Worm (Caenorhabditis elegans) whole organism, late embryonic: ENCODE results near the gene col-180.
A peak's percentile ranks its signal among the peaks of the same experiment; 100 is the strongest.

Experiments
- K09A11.1 ChIP-seq: sonication (generic microtip); optimal IDR thresholded peaks from 2 replicates; lab custom pipeline; 2017; ENCODE audit warnings: antibody characterized with exemption, mild to moderate bottlenecking, missing genetic modification characterization, missing compliant biosample characterization; ENCODE audit not compliant: insufficient read depth
- ceh-14 ChIP-seq: sonication (generic microtip); optimal IDR thresholded peaks from 2 replicates; lab custom pipeline; 2016; ENCODE audit warnings: missing genotype, missing genetic modification characterization, missing compliant biosample characterization
- ceh-18 ChIP-seq: sonication (generic microtip); optimal IDR thresholded peaks from 2 replicates; lab custom pipeline; 2016; ENCODE audit warnings: missing genetic modification characterization, missing compliant biosample characterization
- ceh-2 ChIP-seq: sonication (generic microtip); optimal IDR thresholded peaks from 2 replicates; lab custom pipeline; 2016; ENCODE audit warnings: missing genotype, missing genetic modification characterization, missing compliant biosample characterization
- ceh-22 ChIP-seq: sonication (generic microtip); optimal IDR thresholded peaks from 2 replicates; lab custom pipeline; 2017; ENCODE audit warnings: missing biosample characterization, missing genetic modification characterization
- ceh-24 ChIP-seq: sonication (generic microtip); optimal IDR thresholded peaks from 2 replicates; lab custom pipeline; 2016; ENCODE audit warnings: mild to moderate bottlenecking, missing genetic modification characterization, missing compliant biosample characterization
- ceh-31 ChIP-seq: sonication (generic microtip); optimal IDR thresholded peaks from 2 replicates; lab custom pipeline; 2016; ENCODE audit warnings: missing genetic modification characterization, missing compliant biosample characterization
- ceh-45 ChIP-seq: fragments of 200-800 bp; sonication (Bioruptor generic); IDR thresholded peaks from 2 replicates; pipeline ENCODE4 v1.3.6; 2022; ENCODE audit warnings: missing genetic modification reagents, missing genetic modification characterization, missing compliant biosample characterization
- ceh-48 ChIP-seq: sonication (generic microtip); optimal IDR thresholded peaks from 2 replicates; lab custom pipeline; 2016; ENCODE audit warnings: missing genetic modification characterization, inconsistent platforms, missing compliant biosample characterization
- dve-1 ChIP-seq: sonication (generic microtip); optimal IDR thresholded peaks from 2 replicates; lab custom pipeline; 2017; ENCODE audit warnings: antibody characterized with exemption, mild to moderate bottlenecking, missing genetic modification characterization, missing compliant biosample characterization
- elt-2 ChIP-seq: sonication (generic microtip); optimal IDR thresholded peaks from 2 replicates; lab custom pipeline; 2016; ENCODE audit warnings: missing genetic modification reagents, missing genetic modification characterization, missing compliant biosample characterization
- ets-4 ChIP-seq: sonication (generic microtip); optimal IDR thresholded peaks from 2 replicates; lab custom pipeline; 2016; ENCODE audit warnings: missing genetic modification characterization, missing compliant biosample characterization
- fax-1 ChIP-seq: sonication (generic microtip); optimal IDR thresholded peaks from 2 replicates; lab custom pipeline; 2016; ENCODE audit warnings: missing genotype, missing genetic modification characterization, missing compliant biosample characterization
- fkh-10 ChIP-seq: fragments of 150-350 bp; optimal IDR thresholded peaks from 2 replicates; lab custom pipeline; 2014; ENCODE audit warnings: missing biosample characterization, missing genetic modification reagents, missing genetic modification characterization
- fkh-6 ChIP-seq: sonication (generic microtip); optimal IDR thresholded peaks from 2 replicates; lab custom pipeline; 2016; ENCODE audit warnings: missing genetic modification characterization, missing compliant biosample characterization
- gmeb-2 ChIP-seq: sonication (generic microtip); optimal IDR thresholded peaks from 2 replicates; lab custom pipeline; 2016; ENCODE audit warnings: missing genetic modification characterization, inconsistent platforms, missing compliant biosample characterization
- hlh-15 ChIP-seq: sonication (generic microtip); optimal IDR thresholded peaks from 2 replicates; lab custom pipeline; 2016; ENCODE audit warnings: missing genetic modification characterization, missing compliant biosample characterization
- hlh-30 ChIP-seq: sonication (generic microtip); optimal IDR thresholded peaks from 2 replicates; lab custom pipeline; 2017; ENCODE audit warnings: antibody characterized with exemption, missing genetic modification characterization, missing compliant biosample characterization; ENCODE audit not compliant: insufficient read depth
- lim-6 ChIP-seq: sonication (generic microtip); optimal IDR thresholded peaks from 2 replicates; lab custom pipeline; 2016; ENCODE audit warnings: missing genetic modification characterization, missing compliant biosample characterization
- lin-11 ChIP-seq: fragments of 200-800 bp; sonication (Bioruptor generic); optimal IDR thresholded peaks from 2 replicates; lab custom pipeline; 2018; ENCODE audit warnings: mild to moderate bottlenecking, missing genetic modification characterization, missing compliant biosample characterization
- madf-2 ChIP-seq: sonication (generic microtip); optimal IDR thresholded peaks from 2 replicates; lab custom pipeline; 2017; ENCODE audit warnings: missing genetic modification characterization, missing compliant biosample characterization
- mec-3 ChIP-seq: sonication (generic microtip); optimal IDR thresholded peaks from 2 replicates; lab custom pipeline; 2016; ENCODE audit warnings: borderline replicate concordance, missing genetic modification characterization, missing compliant biosample characterization
- nhr-232 ChIP-seq: sonication (generic microtip); optimal IDR thresholded peaks from 2 replicates; lab custom pipeline; 2016; ENCODE audit warnings: missing genetic modification characterization, missing compliant biosample characterization
- odd-2 ChIP-seq: sonication (generic microtip); optimal IDR thresholded peaks from 2 replicates; lab custom pipeline; 2017; ENCODE audit warnings: antibody characterized with exemption, mild to moderate bottlenecking, missing genetic modification characterization, missing compliant biosample characterization
- pag-3 ChIP-seq: sonication (generic microtip); optimal IDR thresholded peaks from 2 replicates; lab custom pipeline; 2016; ENCODE audit warnings: missing compliant biosample characterization, missing genetic modification characterization, borderline replicate concordance
- pat-9 ChIP-seq: fragments of 200-800 bp; sonication (Bioruptor generic); optimal IDR thresholded peaks from 2 replicates; lab custom pipeline; 2018; ENCODE audit warnings: mild to moderate bottlenecking, missing genetic modification characterization, moderate library complexity, missing compliant biosample characterization
- pha-4 ChIP-seq: fragments of 150-350 bp; optimal IDR thresholded peaks from 2 replicates; lab custom pipeline; 2018; ENCODE audit warnings: missing biosample characterization, missing genetic modification reagents, missing genetic modification characterization
- pqm-1 ChIP-seq: sonication (generic microtip); optimal IDR thresholded peaks from 2 replicates; lab custom pipeline; 2016; ENCODE audit warnings: missing genetic modification characterization, missing compliant biosample characterization
- pros-1 ChIP-seq: fragments of 150-350 bp; optimal IDR thresholded peaks from 2 replicates; lab custom pipeline; 2014; ENCODE audit warnings: missing biosample characterization, missing genetic modification reagents, missing genetic modification characterization
- sox-2 ChIP-seq: fragments of 200-800 bp; sonication (Bioruptor generic); IDR thresholded peaks from 2 replicates; pipeline ENCODE4 v1.3.6; 2022; ENCODE audit warnings: missing genetic modification reagents, missing genetic modification characterization, missing compliant biosample characterization
- sox-4 ChIP-seq: sonication (generic microtip); optimal IDR thresholded peaks from 2 replicates; lab custom pipeline; 2017; ENCODE audit warnings: mild to moderate bottlenecking, missing genetic modification characterization, inconsistent platforms, missing compliant biosample characterization
- unc-42 ChIP-seq: sonication (generic microtip); optimal IDR thresholded peaks from 2 replicates; lab custom pipeline; 2016; ENCODE audit warnings: missing genotype, missing genetic modification characterization, missing compliant biosample characterization
- unc-55 ChIP-seq: sonication (generic microtip); optimal IDR thresholded peaks from 2 replicates; lab custom pipeline; 2017; ENCODE audit warnings: missing biosample characterization, missing genetic modification reagents, missing genetic modification characterization
- ztf-16 ChIP-seq: sonication (generic microtip); optimal IDR thresholded peaks from 2 replicates; lab custom pipeline; 2017; ENCODE audit warnings: missing genetic modification characterization, missing compliant biosample characterization

Gene col-180

DNA sequence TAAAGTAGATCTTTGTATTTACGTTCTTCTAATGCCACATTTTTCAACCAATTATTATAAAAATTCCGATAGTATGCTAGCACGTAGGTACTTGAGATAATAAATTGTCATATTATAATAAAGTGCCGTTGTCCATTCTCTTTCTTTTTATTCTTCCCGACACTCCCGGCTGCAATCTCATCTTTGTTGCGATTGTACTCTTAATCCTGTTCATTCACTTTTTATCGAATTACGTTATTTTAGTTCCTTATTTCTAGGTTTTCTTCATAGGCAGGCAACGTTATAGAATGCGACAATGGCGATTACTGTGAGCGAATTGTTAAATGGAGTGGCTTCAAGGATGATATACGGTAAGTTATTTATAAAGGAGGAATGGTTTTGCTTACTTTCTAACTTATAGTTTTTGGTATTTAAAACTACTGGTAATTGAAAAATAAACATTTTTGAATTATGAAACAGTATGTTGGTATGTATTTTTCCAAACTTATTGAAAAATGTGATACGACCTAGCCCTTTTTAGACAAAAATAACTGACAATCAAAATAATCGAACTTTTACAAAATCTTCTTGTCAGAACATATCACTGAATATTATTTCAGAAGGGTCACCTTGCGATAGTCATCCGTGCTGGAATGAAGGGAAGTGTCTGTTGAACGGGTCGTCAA is 33.9 kb upstream of the col-180 start, which contains the start of gene C40H5.2:
C40H5.2 (plus strand) TSS at position 256 of the 665 bp plus-strand sequence.
- no peak for TF ChIP-seq hlh-30 (tag; lab: Kevin White, UChicago)
- TF ChIP-seq K09A11.1 (tag; lab: Kevin White, UChicago) = no peak
- TF ChIP-seq pqm-1 (tag; lab: Kevin White, UChicago) = no peak
- TF ChIP-seq pag-3 (tag; lab: Kevin White, UChicago) = no peak
- TF ChIP-seq ceh-24 (tag; lab: Kevin White, UChicago) = no peak
- no peak for TF ChIP-seq odd-2
- TF ChIP-seq fkh-10 = no peak
- TF ChIP-seq lim-6 (tag; lab: Kevin White, UChicago) = no peak

DNA sequence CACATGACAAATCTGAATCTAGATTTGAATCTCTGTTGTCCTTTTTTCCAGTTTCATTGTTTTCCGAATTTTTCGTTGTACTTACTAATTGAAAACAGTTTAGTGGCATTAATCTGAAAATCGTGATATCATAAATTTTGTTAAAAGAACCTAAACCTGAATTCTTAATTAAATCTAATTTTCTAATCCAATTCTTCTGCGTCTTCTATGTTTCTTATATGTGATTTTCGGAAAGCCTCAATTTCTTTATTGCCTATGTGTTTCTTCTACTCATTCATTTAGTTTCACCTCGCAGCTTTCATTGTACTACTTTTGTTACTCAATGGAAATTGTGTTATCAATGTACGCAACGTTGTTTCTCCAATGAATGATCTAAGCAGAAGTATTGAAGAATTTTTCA is 31.6 kb upstream of the col-180 start:
- TF ChIP-seq ceh-2 (no peak), ceh-22 (tag; lab: Kevin White, UChicago) (no peak), ceh-31 (tag; lab: Kevin White, UChicago) (peak; percentile 16), nhr-232 (tag; lab: Kevin White, UChicago) (no peak), mec-3 (tag; lab: Kevin White, UChicago) (no peak), pros-1 (tag; lab: Kevin White, UChicago) (no peak), ceh-18 (tag; lab: Kevin White, UChicago) (no peak), sox-4 (tag; lab: Kevin White, UChicago) (no peak), pag-3 (tag; lab: Kevin White, UChicago) (no peak), dve-1 (tag; lab: Kevin White, UChicago) (no peak), sox-2 (GFP tag; lab: Robert Waterston, UW) (no peak), unc-42 (tag; lab: Kevin White, UChicago) (peak; percentile 66), hlh-15 (tag; lab: Kevin White, UChicago) (no peak), ceh-14 (tag; lab: Kevin White, UChicago) (no peak)

DNA sequence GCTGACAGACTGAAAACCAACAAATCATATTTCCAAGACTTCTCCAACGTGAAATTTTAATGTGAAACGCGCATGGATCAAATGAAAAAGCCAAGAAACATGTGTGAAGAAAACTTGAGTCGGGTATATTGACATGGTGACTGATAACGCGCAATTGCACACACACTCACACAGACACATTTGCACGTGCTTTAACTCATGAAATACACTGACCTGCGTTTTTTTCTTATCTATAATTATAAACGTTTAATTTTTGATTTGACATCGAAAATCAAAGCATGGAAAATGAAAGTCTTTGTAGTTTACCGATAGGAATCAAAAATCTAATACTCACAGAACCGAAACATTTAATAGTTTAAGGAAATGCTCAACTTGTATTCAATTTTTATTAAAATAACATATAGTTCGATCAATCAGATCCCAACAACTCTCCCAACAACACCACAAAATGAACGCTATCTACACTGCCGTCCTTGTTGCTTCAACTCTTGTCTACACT is 26.6 kb upstream of the col-180 start, which contains the start of gene nspa-9:
nspa-9 (plus strand) TSS at position 449 of the 499 bp plus-strand sequence.
- TF ChIP-seq hlh-30 (tag; lab: Kevin White, UChicago) (peak; percentile 1), elt-2 (peak; percentile 43), fkh-6 (tag; lab: Kevin White, UChicago) (no peak), fax-1 (tag; lab: Kevin White, UChicago) (no peak), pat-9 (no peak), madf-2 (no peak), ceh-45 (GFP tag; lab: Robert Waterston, UW) (no peak)
- TF ChIP-seq, all 69 proteins: peak for 2

DNA sequence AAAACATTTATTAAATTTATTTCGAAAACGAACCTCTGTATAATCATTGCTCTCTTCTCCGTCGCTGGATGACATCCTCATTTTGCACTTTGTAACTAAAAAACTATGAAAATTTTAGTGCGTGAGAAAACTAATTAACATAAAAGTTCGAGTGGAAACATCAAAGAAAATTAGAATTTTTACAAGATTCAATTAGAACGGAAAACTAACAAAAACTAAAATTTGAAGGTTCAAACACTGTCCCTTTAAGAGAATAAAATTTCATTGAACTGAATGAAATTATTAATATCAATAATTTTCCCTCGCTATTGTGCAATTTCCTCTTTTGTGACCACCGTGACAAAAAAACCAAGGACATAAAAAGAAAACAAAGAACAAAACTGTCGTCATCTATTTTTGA is 25.0 kb upstream of the col-180 start, which contains the start of gene D1053.3:
D1053.3 (minus strand) TSS at position 101 of the 400 bp plus-strand sequence.
- TF ChIP-seq ets-4 (tag; lab: Kevin White, UChicago) (no peak), sox-4 (tag; lab: Kevin White, UChicago) (no peak), ztf-16 (tag; lab: Kevin White, UChicago) (no peak), ceh-48 (tag; lab: Kevin White, UChicago) (no peak), pat-9 (no peak), pha-4 (no peak), unc-55 (no peak), lim-6 (tag; lab: Kevin White, UChicago) (no peak), gmeb-2 (no peak), madf-2 (no peak), odd-2 (no peak), lin-11 (tag; lab: Kevin White, UChicago) (no peak), ceh-45 (GFP tag; lab: Robert Waterston, UW) (no peak)
